Worm (Caenorhabditis elegans) whole organism, midembryonic: Measurements from ENCODE around the gene F13A2.9.

Experiments used
- T22C8.4 ChIP-seq: fragments of 200-800 bp; sonication (Bioruptor generic); IDR thresholded peaks from 2 replicates; pipeline ENCODE4 v1.3.6; 2022; ENCODE audit warnings: missing genetic modification characterization, missing compliant biosample characterization
- cog-1 ChIP-seq: sonication (generic microtip); optimal IDR thresholded peaks from 2 replicates; lab custom pipeline; 2016; ENCODE audit warnings: missing genetic modification characterization, missing compliant biosample characterization
- flt-1 ChIP-seq: fragments of 200-800 bp; sonication (Bioruptor generic); IDR thresholded peaks from 2 replicates; pipeline ENCODE4 v1.3.6; 2022; ENCODE audit warnings: missing genetic modification characterization, missing compliant biosample characterization
- klf-2 ChIP-seq: fragments of 200-800 bp; sonication (Bioruptor generic); conservative IDR thresholded peaks from 2 replicates; pipeline ENCODE4 v1.3.6; 2022; ENCODE audit warnings: missing genetic modification reagents, missing genetic modification characterization, missing compliant biosample characterization
- med-1 ChIP-seq: sonication (generic microtip); optimal IDR thresholded peaks from 2 replicates; lab custom pipeline; 2017; ENCODE audit warnings: missing genetic modification characterization, mild to moderate bottlenecking, missing compliant biosample characterization, antibody characterized with exemption, missing genetic modification reagents; ENCODE audit not compliant: insufficient read depth
- ref-1 ChIP-seq: fragments of 200-800 bp; sonication (Bioruptor generic); conservative IDR thresholded peaks from 2 replicates; pipeline ENCODE4 v1.3.6; 2022; ENCODE audit warnings: missing genetic modification reagents, missing genetic modification characterization, missing compliant biosample characterization
- tab-1 ChIP-seq: fragments of 200-800 bp; sonication (Bioruptor generic); IDR thresholded peaks from 2 replicates; pipeline ENCODE4 v1.3.6; 2022; ENCODE audit warnings: missing genetic modification characterization, missing compliant biosample characterization
- ztf-23 ChIP-seq: fragments of 200-800 bp; sonication (Bioruptor generic); IDR thresholded peaks from 2 replicates; pipeline ENCODE4 v1.3.6; 2022; ENCODE audit warnings: missing genetic modification reagents, missing genetic modification characterization, missing compliant biosample characterization
- ztf-29 ChIP-seq: fragments of 200-800 bp; sonication (Bioruptor generic); IDR thresholded peaks from 2 replicates; pipeline ENCODE4 v1.3.6; 2022; ENCODE audit warnings: missing genetic modification reagents, missing genetic modification characterization, missing compliant biosample characterization

The F13A2.9 gene

DNA sequence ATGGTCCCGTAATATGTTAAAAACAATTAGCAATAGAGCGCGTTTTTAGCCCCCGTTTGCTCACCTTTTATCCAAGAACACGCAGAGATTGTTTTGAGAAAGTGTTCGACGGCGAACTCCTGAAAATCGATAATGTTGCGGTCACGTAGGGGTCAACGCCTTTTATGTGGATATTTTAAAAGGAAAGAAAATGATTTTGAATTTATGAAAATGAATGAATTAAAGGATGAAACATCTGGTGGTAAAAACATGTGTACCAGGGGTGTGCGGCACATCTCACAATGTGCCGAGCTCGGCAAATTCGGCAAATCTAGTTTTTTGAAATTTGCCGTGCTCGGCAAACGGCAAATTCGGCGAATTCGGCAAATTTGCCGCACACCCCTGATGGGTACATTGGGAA is 12.8 kb upstream of the F13A2.9 start, which contains the start of gene F13A2.4:
Gene F13A2.4 (minus strand): TSS at position 101 of the 400 bp plus-strand sequence.
- no peak for TF ChIP-seq T22C8.4 (GFP tag; lab: Robert Waterston, UW)
- no peak for TF ChIP-seq ref-1 (GFP tag; lab: Robert Waterston, UW)
- TF ChIP-seq tab-1 = no peak

- no peak for TF ChIP-seq T22C8.4 (GFP tag; lab: Robert Waterston, UW)
- TF ChIP-seq flt-1 (GFP tag; lab: Robert Waterston, UW) = no peak
- no peak for TF ChIP-seq klf-2
- TF ChIP-seq cog-1 (tag; lab: Kevin White, UChicago) = no peak
- no peak for TF ChIP-seq med-1 (GFP tag; lab: Kevin White, UChicago)
- TF ChIP-seq ref-1 (GFP tag; lab: Robert Waterston, UW) = no peak
- no peak for TF ChIP-seq tab-1
Measured at ce11 chrV:4398884-4399283, 11.6 kb upstream of the F13A2.9 start.

ce11 chrV:4398127-4398526 is 10.8 kb upstream of the F13A2.9 start:
- no peak for TF ChIP-seq tab-1
- TF ChIP-seq ref-1 (GFP tag; lab: Robert Waterston, UW) = no peak
- no peak for TF ChIP-seq ztf-23 (GFP tag; lab: Robert Waterston, UW)
- no peak for TF ChIP-seq T22C8.4 (GFP tag; lab: Robert Waterston, UW)
- TF ChIP-seq klf-2 = no peak

ce11 chrV:4396257-4396656 is 9.0 kb upstream of the F13A2.9 start, which contains the start of gene F13A2.3:
F13A2.3 (minus strand) TSS chrV:4396357.
- TF ChIP-seq T22C8.4 (GFP tag; lab: Robert Waterston, UW) (no peak), klf-2 (no peak), flt-1 (GFP tag; lab: Robert Waterston, UW) (no peak), ref-1 (GFP tag; lab: Robert Waterston, UW) (no peak), med-1 (GFP tag; lab: Kevin White, UChicago) (no peak), cog-1 (tag; lab: Kevin White, UChicago) (no peak), tab-1 (no peak), ztf-23 (GFP tag; lab: Robert Waterston, UW) (no peak), ztf-29 (GFP tag; lab: Robert Waterston, UW) (no peak)

ce11 chrV:4387916-4388315 is 614 bp upstream of the F13A2.9 start:
- TF ChIP-seq ref-1 (GFP tag; lab: Robert Waterston, UW) (no peak), ztf-29 (GFP tag; lab: Robert Waterston, UW) (no peak), tab-1 (no peak), med-1 (GFP tag; lab: Kevin White, UChicago) (no peak), T22C8.4 (GFP tag; lab: Robert Waterston, UW) (no peak), ztf-23 (GFP tag; lab: Robert Waterston, UW) (no peak), flt-1 (GFP tag; lab: Robert Waterston, UW) (no peak), cog-1 (tag; lab: Kevin White, UChicago) (no peak), klf-2 (no peak)

DNA sequence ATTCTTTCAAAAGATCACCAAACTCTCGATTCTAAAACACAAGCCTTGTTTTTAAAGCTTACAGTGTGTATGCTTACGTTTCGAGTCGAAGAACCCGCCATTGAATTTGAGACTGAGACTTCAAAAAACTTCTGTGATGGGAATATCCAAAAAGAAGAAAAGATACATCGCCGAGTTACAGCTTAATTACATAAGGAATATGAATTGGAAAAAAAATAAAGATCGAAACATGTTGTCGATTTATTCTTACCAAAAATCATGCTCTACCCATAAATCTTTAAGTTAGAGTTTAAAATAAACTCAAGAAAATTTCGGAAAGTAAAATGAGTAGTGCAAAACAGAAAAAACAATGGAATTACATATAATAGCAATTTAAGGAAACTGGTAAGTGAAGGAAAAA is 1.1 kb downstream of the F13A2.9 start, which contains the start of gene F13A2.10:
Gene F13A2.10 (minus strand): TSS at position 101 of the 400 bp plus-strand sequence.
- TF ChIP-seq med-1 (GFP tag; lab: Kevin White, UChicago) = no peak
- TF ChIP-seq T22C8.4 (GFP tag; lab: Robert Waterston, UW) = no peak
- no peak for TF ChIP-seq klf-2
- TF ChIP-seq ztf-29 (GFP tag; lab: Robert Waterston, UW) = no peak
- TF ChIP-seq ztf-23 (GFP tag; lab: Robert Waterston, UW) = no peak
- no peak for TF ChIP-seq ref-1 (GFP tag; lab: Robert Waterston, UW)
- TF ChIP-seq cog-1 (tag; lab: Kevin White, UChicago) = no peak
- TF ChIP-seq tab-1 = no peak
- TF ChIP-seq flt-1 (GFP tag; lab: Robert Waterston, UW) = no peak

ce11 chrV:4384482-4384881 is 2.8 kb downstream of the F13A2.9 start, which contains the start of gene F13A2.2:
F13A2.2 (minus strand) TSS chrV:4384582.
- TF ChIP-seq med-1 (GFP tag; lab: Kevin White, UChicago) (no peak), cog-1 (tag; lab: Kevin White, UChicago) (no peak), T22C8.4 (GFP tag; lab: Robert Waterston, UW) (no peak), ztf-29 (GFP tag; lab: Robert Waterston, UW) (no peak), ref-1 (GFP tag; lab: Robert Waterston, UW) (no peak), klf-2 (no peak), flt-1 (GFP tag; lab: Robert Waterston, UW) (no peak), tab-1 (no peak), ztf-23 (GFP tag; lab: Robert Waterston, UW) (no peak)

- TF ChIP-seq cog-1 (tag; lab: Kevin White, UChicago) = no peak
- no peak for TF ChIP-seq klf-2
- no peak for TF ChIP-seq med-1 (GFP tag; lab: Kevin White, UChicago)
- TF ChIP-seq ztf-29 (GFP tag; lab: Robert Waterston, UW) = no peak
- no peak for TF ChIP-seq flt-1 (GFP tag; lab: Robert Waterston, UW)
- TF ChIP-seq ref-1 (GFP tag; lab: Robert Waterston, UW) = no peak
- no peak for TF ChIP-seq ztf-23 (GFP tag; lab: Robert Waterston, UW)
- TF ChIP-seq T22C8.4 (GFP tag; lab: Robert Waterston, UW) = no peak
- no peak for TF ChIP-seq tab-1
Measured at ce11 chrV:4382298-4382697, 5.0 kb downstream of the F13A2.9 start, which contains the start of gene F13A2.1. F13A2.1 (minus strand) TSS chrV:4382398.

DNA sequence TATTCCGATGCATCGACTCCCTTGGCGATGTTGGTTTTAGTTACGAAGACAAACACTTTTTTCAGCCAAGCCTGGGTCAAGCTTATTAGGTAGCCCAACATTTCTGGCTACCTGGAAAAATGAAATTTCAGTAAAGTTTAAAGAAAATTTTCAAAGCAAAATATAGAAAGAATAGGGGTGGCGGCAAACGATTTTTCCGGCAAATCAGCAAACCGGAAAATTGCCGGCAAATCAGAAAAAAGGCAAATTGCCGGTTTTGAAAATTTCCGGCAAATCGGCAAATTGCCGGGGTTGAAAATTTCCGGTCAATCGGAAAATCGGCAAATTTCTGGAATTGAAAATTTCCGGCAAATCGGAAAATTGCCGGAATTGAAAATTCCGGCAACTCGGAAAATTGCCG is 9.7 kb downstream of the F13A2.9 start, which contains the start of gene F32D1.8:
Gene F32D1.8 (minus strand): TSS at position 101 of the 400 bp plus-strand sequence.
- TF ChIP-seq ztf-23 (GFP tag; lab: Robert Waterston, UW) (0 out of 2 replicates have a peak, but pooled peaks have one; percentile 17), cog-1 (tag; lab: Kevin White, UChicago) (no peak)
